Fruit fly (Drosophila melanogaster): ENCODE measurements around the gene VAChT.
A peak's percentile ranks its signal among the peaks of the same experiment; 100 is the strongest.

The VAChT gene

DNA sequence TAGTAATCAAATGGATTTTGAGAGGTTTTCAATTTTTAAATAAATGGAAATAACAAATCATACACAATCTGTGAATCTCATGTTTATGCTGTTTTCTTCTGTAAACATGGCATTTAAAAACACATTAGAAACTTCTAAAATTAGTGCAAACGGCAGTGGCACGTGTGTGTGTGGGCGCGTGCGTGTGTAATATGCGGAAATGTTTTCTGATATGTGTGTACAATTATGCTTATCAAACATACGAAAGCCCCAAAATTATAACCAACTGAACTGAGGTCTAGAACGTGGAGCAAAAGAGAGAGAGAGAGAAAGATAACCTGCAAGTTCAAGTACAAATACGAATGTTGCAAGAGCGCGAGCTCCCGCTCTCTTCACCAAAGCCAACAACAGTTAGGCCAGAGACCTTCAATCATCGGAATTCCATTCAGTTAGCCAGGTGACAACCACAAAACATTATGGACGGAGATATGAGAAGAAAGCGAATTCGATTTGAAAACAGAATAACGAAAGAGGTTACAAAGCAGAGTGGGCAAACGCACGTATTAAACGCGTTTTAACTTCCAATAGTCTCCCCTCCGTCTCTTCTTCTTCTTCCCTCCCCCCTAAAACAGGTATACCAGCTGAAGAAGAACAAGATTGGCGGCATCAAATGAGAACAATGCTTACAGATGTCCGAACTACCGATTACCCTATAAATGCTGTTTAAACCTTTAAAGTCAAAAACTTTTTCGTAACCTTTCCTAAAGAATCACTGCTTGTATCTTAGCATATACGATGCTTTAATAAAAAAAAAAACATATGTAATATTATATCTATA is 35.9 kb downstream of the VAChT start (continued):
- TF ChIP-seq CG11695 (GFP tag; IDR thresholded peaks at IDR 0.05) (peak; percentile 96), CG17829 (tag; optimal IDR thresholded peaks at IDR 0.05) (peak; percentile 96), CG12219 (GFP tag; optimal IDR thresholded peaks at IDR 0.05) (peak; percentile 94), CG15601 (tag; optimal IDR thresholded peaks at IDR 0.05) (peak; percentile 94), fd102C (GFP tag; optimal IDR thresholded peaks at IDR 0.05) (peak; percentile 11), CG9932 (GFP tag; IDR thresholded peaks at IDR 0.05) (peak; percentile 98), vfl (GFP tag; optimal IDR thresholded peaks at IDR 0.05) (peak; percentile 85), Bgb (GFP tag; IDR thresholded peaks at IDR 0.05; ENCODE audit: partially characterized antibody) (no peak), D (optimal IDR thresholded peaks at IDR 0.05) (no peak), D (GFP tag; optimal IDR thresholded peaks at IDR 0.05) (peak; percentile 95), CG11456 (GFP tag; IDR thresholded peaks at IDR 0.05) (peak; percentile 98), Sry-β (GFP tag; optimal IDR thresholded peaks at IDR 0.05) (peak; percentile 62), HLH4C (GFP tag; IDR thresholded peaks at IDR 0.05; ENCODE audit: partially characterized antibody) (no peak), da (GFP tag; optimal IDR thresholded peaks at IDR 0.05) (no peak), CG12942 (GFP tag; optimal IDR thresholded peaks at IDR 0.05) (peak; percentile 94), CG34224 (GFP tag; IDR thresholded peaks at IDR 0.05; ENCODE audit: partially characterized antibody) (no peak), Tbp (GFP tag; optimal IDR thresholded peaks at IDR 0.05) (no peak), Dref (GFP tag; IDR thresholded peaks at IDR 0.05) (peak; percentile 41), CG17361 (GFP tag; IDR thresholded peaks at IDR 0.05) (peak; percentile 97), CG4404 (GFP tag; IDR thresholded peaks at IDR 0.05) (peak; percentile 86), gt (GFP tag; IDR thresholded peaks at IDR 0.05) (peak; percentile 85), E2f1 (GFP tag; IDR thresholded peaks at IDR 0.05) (peak; percentile 96), Hmx (GFP tag; optimal IDR thresholded peaks at IDR 0.05) (peak; percentile 90), Oaz (GFP tag; IDR thresholded peaks at IDR 0.05) (peak; percentile 93), CkIIα-i1 (GFP tag; IDR thresholded peaks at IDR 0.05) (peak; percentile 77), sug (tag; optimal IDR thresholded peaks at IDR 0.05) (peak; percentile 90), Hand (GFP tag; optimal IDR thresholded peaks at IDR 0.05) (peak; percentile 90), Atf3 (GFP tag; optimal IDR thresholded peaks at IDR 0.05) (peak; percentile 54), Dbx (GFP tag; IDR thresholded peaks at IDR 0.05) (peak; percentile 98), seq (GFP tag; IDR thresholded peaks at IDR 0.05) (peak; percentile 95), D19A (tag; optimal IDR thresholded peaks at IDR 0.05) (peak; percentile 96), Mrtf (GFP tag; IDR thresholded peaks at IDR 0.05) (peak; percentile 95), CG31224 (GFP tag; IDR thresholded peaks at IDR 0.05) (peak; percentile 96), chif (GFP tag; optimal IDR thresholded peaks at IDR 0.05) (peak; percentile 71 to 82), CG9437 (GFP tag; optimal IDR thresholded peaks at IDR 0.05) (peak; percentile 91), dm (GFP tag; optimal IDR thresholded peaks at IDR 0.05) (peak; percentile 68), CG8359 (GFP tag; optimal IDR thresholded peaks at IDR 0.05; ENCODE audit: borderline replicate concordance) (peak; percentile 86), unc-4 (GFP tag; IDR thresholded peaks at IDR 0.05; ENCODE audit: partially characterized antibody) (no peak), tna (GFP tag; IDR thresholded peaks at IDR 0.05; ENCODE audit: partially characterized antibody) (no peak), CG17802 (tag; optimal IDR thresholded peaks at IDR 0.05) (peak; percentile 88), Stat92E (GFP tag; optimal IDR thresholded peaks at IDR 0.05) (peak in 1 of 3 experiments; percentile 78), fd3F (GFP tag; optimal IDR thresholded peaks at IDR 0.05) (peak; percentile 97), MBD-R2 (GFP tag; IDR thresholded peaks at IDR 0.05) (peak; percentile 96), lab (GFP tag; optimal IDR thresholded peaks at IDR 0.05) (peak; percentile 99), ap (GFP tag; IDR thresholded peaks at IDR 0.05) (peak; percentile 94), ab (GFP tag; optimal IDR thresholded peaks at IDR 0.05) (peak; percentile 25), CG10959 (GFP tag; IDR thresholded peaks at IDR 0.05) (peak; percentile 92), zen2 (GFP tag; IDR thresholded peaks at IDR 0.05; ENCODE audit: partially characterized antibody) (no peak), CG30431 (GFP tag; optimal IDR thresholded peaks at IDR 0.05) (peak; percentile 92)

Measured in whole organism, embryonic.